Worm (Caenorhabditis elegans) whole organism, early embryonic: ENCODE data around the gene glb-6.

Experiments
- B0310.2 ChIP-seq: sonication (generic microtip); optimal IDR thresholded peaks from 2 replicates; lab custom pipeline; 2016; ENCODE audit warnings: mild to moderate bottlenecking, missing genetic modification characterization, missing compliant biosample characterization
- ama-1 ChIP-seq: fragments of 150-350 bp; optimal IDR thresholded peaks from 2 replicates; lab custom pipeline; 2014
- ceh-13 ChIP-seq: fragments of 200-800 bp; sonication (Bioruptor generic); optimal IDR thresholded peaks from 2 replicates; lab custom pipeline; 2018; ENCODE audit warnings: mild to moderate bottlenecking, missing genetic modification characterization, missing compliant biosample characterization
- ceh-36 ChIP-seq: sonication (generic microtip); optimal IDR thresholded peaks from 2 replicates; lab custom pipeline; 2016; ENCODE audit warnings: missing genetic modification characterization, inconsistent platforms, missing compliant biosample characterization
- flt-1 ChIP-seq: fragments of 200-800 bp; sonication (Bioruptor generic); IDR thresholded peaks from 2 replicates; pipeline ENCODE4 v1.3.6; 2022; ENCODE audit warnings: missing genetic modification characterization, missing compliant biosample characterization
- pes-1 ChIP-seq: fragments of 200-800 bp; sonication (Bioruptor generic); IDR thresholded peaks from 2 replicates; pipeline ENCODE4 v1.3.6; 2022; ENCODE audit warnings: missing genetic modification reagents, missing genetic modification characterization, missing compliant biosample characterization
- sea-1 ChIP-seq: fragments of 200-800 bp; sonication (Bioruptor generic); conservative IDR thresholded peaks from 2 replicates; pipeline ENCODE4 v1.3.6; 2022; ENCODE audit warnings: missing genetic modification characterization, missing compliant biosample characterization
- tra-4 ChIP-seq: sonication (generic microtip); optimal IDR thresholded peaks from 2 replicates; lab custom pipeline; 2017; ENCODE audit warnings: missing genetic modification characterization, missing compliant biosample characterization

DNA sequence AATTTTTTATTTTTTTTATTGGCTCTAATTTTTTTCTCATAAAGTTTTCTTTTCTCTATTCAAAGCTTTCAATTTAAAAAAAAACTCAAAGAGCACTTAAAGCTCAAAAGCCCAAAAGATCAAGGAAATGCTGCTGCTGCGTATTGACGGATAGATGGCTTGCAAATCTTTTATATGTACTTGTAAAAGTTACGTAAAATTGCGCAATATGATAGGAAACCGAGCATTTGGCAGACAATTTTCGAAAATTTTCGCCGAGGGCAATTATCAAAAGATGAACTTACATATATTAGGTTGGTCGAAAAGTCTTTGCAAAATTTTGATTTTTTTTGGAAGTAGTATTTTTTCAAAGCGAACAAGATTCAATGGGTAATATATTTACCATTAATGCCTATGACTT lies 21.8 kb downstream of the glb-6 start:
- TF ChIP-seq ama-1 (lab: Kevin White, UChicago): no peak
- TF ChIP-seq ceh-13 (GFP tag; lab: Kevin White, UChicago): no peak
- no peak for TF ChIP-seq ceh-36 (tag; lab: Kevin White, UChicago)
- TF ChIP-seq B0310.2 (tag; lab: Kevin White, UChicago): no peak
- no peak for TF ChIP-seq tra-4 (tag; lab: Kevin White, UChicago)
- TF ChIP-seq sea-1 (GFP tag; lab: Robert Waterston, UW): no peak
- no peak for TF ChIP-seq flt-1 (GFP tag; lab: Robert Waterston, UW)
- no peak for TF ChIP-seq pes-1 (GFP tag; lab: Robert Waterston, UW)
